Fruit fly (Drosophila melanogaster): ENCODE measurements around the gene CG10654.

CG10654 gene

DNA sequence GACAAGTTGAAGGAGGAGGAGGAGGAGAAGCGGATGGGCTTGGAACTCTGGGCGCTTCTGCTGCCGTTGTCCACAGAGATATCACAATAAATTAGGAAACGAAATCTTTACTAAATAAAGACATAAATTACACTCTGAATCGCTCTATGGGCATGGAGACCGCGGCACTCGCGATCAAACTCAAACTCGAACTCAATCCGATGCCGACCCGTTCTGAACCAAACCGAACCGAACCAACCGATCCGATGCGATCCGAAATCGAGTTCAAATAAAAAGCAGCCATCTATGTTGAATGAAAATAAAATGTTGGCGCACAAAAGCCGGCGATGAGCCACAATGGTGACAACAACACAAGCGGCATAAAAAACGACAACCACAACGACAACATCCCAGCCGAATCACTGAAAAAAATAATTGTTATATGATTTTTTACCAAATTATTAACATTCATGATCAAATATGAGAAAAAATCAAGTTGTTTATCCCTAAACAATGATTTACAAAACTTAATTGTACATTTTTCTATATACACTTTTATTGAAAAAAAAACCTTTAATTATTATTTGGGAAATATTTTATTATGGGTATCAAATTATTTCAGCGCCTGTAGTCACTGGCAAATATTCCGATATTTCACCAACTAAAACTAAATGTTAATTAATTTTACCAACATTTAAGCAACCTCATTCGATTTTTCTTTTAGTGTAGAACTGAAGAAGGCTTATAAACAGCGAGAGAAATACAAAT is 50.6 kb downstream of the CG10654 start (continued):
- TF ChIP-seq nau (GFP tag; optimal IDR thresholded peaks at IDR 0.05) (no peak), CG7357 (GFP tag; IDR thresholded peaks at IDR 0.05) (0 out of 3 replicates have a peak, but pooled peaks have one; percentile 33), Nf-YB (GFP tag; optimal IDR thresholded peaks at IDR 0.05) (peak; percentile 75), ftz-f1 (GFP tag; optimal IDR thresholded peaks at IDR 0.05) (no peak), Asciz (GFP tag; optimal IDR thresholded peaks at IDR 0.05) (peak; percentile 85), dmrt99B (tag; optimal IDR thresholded peaks at IDR 0.05) (peak; percentile 90), CG8089 (GFP tag; optimal IDR thresholded peaks at IDR 0.05) (no peak), gt (GFP tag; IDR thresholded peaks at IDR 0.05) (no peak), lov (optimal IDR thresholded peaks at IDR 0.05) (no peak), lov (GFP tag; IDR thresholded peaks at IDR 0.05) (0 out of 3 replicates have a peak, but pooled peaks have one; percentile 60), CG4404 (GFP tag; IDR thresholded peaks at IDR 0.05) (peak; percentile 64), knrl (GFP tag; IDR thresholded peaks at IDR 0.05; ENCODE audit: partially characterized antibody) (no peak), Ptx1 (GFP tag; IDR thresholded peaks at IDR 0.05) (peak; percentile 72), zf30C (GFP tag; optimal IDR thresholded peaks at IDR 0.05) (peak; percentile 59), CG8944 (GFP tag; optimal IDR thresholded peaks at IDR 0.05) (peak; percentile 14), Stat92E (GFP tag; optimal IDR thresholded peaks at IDR 0.05) (peak in 1 of 3 experiments; percentile 85), eyg (GFP tag; optimal IDR thresholded peaks at IDR 0.05) (peak; percentile 37), org-1 (GFP tag; optimal IDR thresholded peaks at IDR 0.05) (peak; percentile 71), CG18764 (GFP tag; optimal IDR thresholded peaks at IDR 0.05) (peak; percentile 70), sr (GFP tag; IDR thresholded peaks at IDR 0.05) (no peak), hth (optimal IDR thresholded peaks at IDR 0.05) (no peak), hb (GFP tag; IDR thresholded peaks at IDR 0.05; ENCODE audit: partially characterized antibody) (no peak), Taf1 (GFP tag; IDR thresholded peaks at IDR 0.05) (no peak), Spps (tag; optimal IDR thresholded peaks at IDR 0.05) (peak; percentile 91), CG6689 (GFP tag; IDR thresholded peaks at IDR 0.05) (peak; percentile 71; the same call in 1 of the 2 replicates), ci (GFP tag; IDR thresholded peaks at IDR 0.05) (no peak), Bdp1 (GFP tag; optimal IDR thresholded peaks at IDR 0.05) (peak; percentile 26), C15 (GFP tag; IDR thresholded peaks at IDR 0.05) (no peak), bowl (GFP tag; IDR thresholded peaks at IDR 0.05) (no peak), stwl (tag; optimal IDR thresholded peaks at IDR 0.05) (no peak), CG4730 (GFP tag; IDR thresholded peaks at IDR 0.05) (peak; percentile 32; the same call in 1 of the 2 replicates), nerfin-2 (GFP tag; IDR thresholded peaks at IDR 0.05; ENCODE audit: partially characterized antibody) (no peak), CG11398 (GFP tag; optimal IDR thresholded peaks at IDR 0.05) (no peak), ewg (GFP tag; optimal IDR thresholded peaks at IDR 0.05) (peak; percentile 64), CG30431 (GFP tag; optimal IDR thresholded peaks at IDR 0.05) (peak; percentile 56), CG7556 (GFP tag; optimal IDR thresholded peaks at IDR 0.05) (peak; percentile 88), Max (GFP tag; optimal IDR thresholded peaks at IDR 0.05) (peak; percentile 70), CG11456 (GFP tag; IDR thresholded peaks at IDR 0.05) (no peak), Mes4 (GFP tag; optimal IDR thresholded peaks at IDR 0.05) (peak; percentile 39), sens-2 (GFP tag; IDR thresholded peaks at IDR 0.05) (peak; percentile 36; the same call in 1 of the 2 replicates), kay (GFP tag; optimal IDR thresholded peaks at IDR 0.05) (peak; percentile 51), CG12236 (GFP tag; optimal IDR thresholded peaks at IDR 0.05) (peak; percentile 31), tx (GFP tag; optimal IDR thresholded peaks at IDR 0.05) (no peak), CG11695 (GFP tag; IDR thresholded peaks at IDR 0.05) (peak; percentile 77; the same call in 2 of the 3 replicates), Gug (GFP tag; IDR thresholded peaks at IDR 0.05) (peak; percentile 22; the same call in 1 of the 4 replicates), bbx (GFP tag; IDR thresholded peaks at IDR 0.05; ENCODE audit: partially characterized antibody) (no peak), CG17385 (GFP tag; optimal IDR thresholded peaks at IDR 0.05) (peak; percentile 74), Dek (tag; optimal IDR thresholded peaks at IDR 0.05) (peak; percentile 48), Doc2 (GFP tag; IDR thresholded peaks at IDR 0.05) (no peak), CG4328 (GFP tag; optimal IDR thresholded peaks at IDR 0.05) (peak; percentile 62)
